Worm (Caenorhabditis elegans): ENCODE measurements around the gene F25G6.9.
"Not testable (repeated sequence)": the region's sequence is repeated elsewhere in the genome, so short reads cannot be mapped to it uniquely, and the experiment has no call there.

DNA sequence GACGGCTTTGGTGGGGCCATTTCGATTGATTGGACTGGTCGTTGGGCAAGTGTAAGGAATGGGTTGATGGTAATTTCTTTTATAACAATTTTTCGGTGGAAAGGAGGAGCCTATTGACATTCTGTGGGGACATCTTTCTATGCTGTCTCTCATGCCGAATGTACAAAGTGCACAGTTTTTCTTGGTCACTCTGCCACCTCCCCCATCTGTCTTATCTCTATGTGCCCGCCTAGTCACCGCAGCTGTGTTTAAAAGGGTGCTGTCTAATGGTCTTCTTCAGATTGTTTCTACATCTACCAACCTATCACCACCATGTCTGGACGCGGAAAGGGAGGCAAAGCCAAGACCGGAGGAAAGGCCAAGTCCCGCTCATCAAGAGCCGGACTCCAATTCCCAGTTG, 36.7 kb downstream of the F25G6.9 start, which contains the start of the genes his-8 and his-7:
- TF ChIP-seq him-1 (tag; optimal IDR thresholded peaks at IDR 0.05); unc-62 (GFP tag; optimal IDR thresholded peaks at IDR 0.05); B0035.1 (tag; optimal IDR thresholded peaks at IDR 0.05); snpc-3.4 (tag; optimal IDR thresholded peaks at IDR 0.05); zim-3 (tag; optimal IDR thresholded peaks at IDR 0.05); lir-1 (GFP tag; conservative IDR thresholded peaks at IDR 0.05); ceh-27 (GFP tag; optimal IDR thresholded peaks at IDR 0.05); Y56A3A.18 (GFP tag; IDR thresholded peaks at IDR 0.05); nfya-1 (tag; optimal IDR thresholded peaks at IDR 0.05; ENCODE audit: borderline replicate concordance, insufficient read depth); bed-1 (GFP tag; IDR thresholded peaks at IDR 0.05): not testable (repeated sequence)

Measured in whole organism, young adult.